Fruit fly (Drosophila melanogaster): ENCODE data around the gene CG32110.

The CG32110 gene

dm6 chr3L:12835511-12836479, 27.3 kb downstream of the CG32110 start (continued):
- TF ChIP-seq CG18764 (GFP tag; optimal IDR thresholded peaks at IDR 0.05) (no peak), HLH54F (GFP tag; optimal IDR thresholded peaks at IDR 0.05) (no peak), CHES-1-like (GFP tag; optimal IDR thresholded peaks at IDR 0.05) (no peak), ftz-f1 (GFP tag; optimal IDR thresholded peaks at IDR 0.05) (no peak), sim (GFP tag; IDR thresholded peaks at IDR 0.05) (no peak), CG8281 (tag; optimal IDR thresholded peaks at IDR 0.05) (no peak), pb (GFP tag; optimal IDR thresholded peaks at IDR 0.05) (no peak), H2.0 (GFP tag; IDR thresholded peaks at IDR 0.05) (no peak), ATbp (GFP tag; optimal IDR thresholded peaks at IDR 0.05) (peak; percentile 44), maf-S (GFP tag; optimal IDR thresholded peaks at IDR 0.05) (no peak), pho (GFP tag; optimal IDR thresholded peaks at IDR 0.05) (no peak), Fer3 (tag; optimal IDR thresholded peaks at IDR 0.05) (no peak), HmgD (GFP tag; optimal IDR thresholded peaks at IDR 0.05) (no peak), D (optimal IDR thresholded peaks at IDR 0.05) (no peak), D (GFP tag; optimal IDR thresholded peaks at IDR 0.05) (no peak), CG3163 (GFP tag; optimal IDR thresholded peaks at IDR 0.05) (no peak), peb (GFP tag; IDR thresholded peaks at IDR 0.05) (no peak), CG8290 (GFP tag; optimal IDR thresholded peaks at IDR 0.05) (no peak), CG8290 (tag; optimal IDR thresholded peaks at IDR 0.05) (peak in 1 of 2 experiments; percentile 71), CG14014 (GFP tag; IDR thresholded peaks at IDR 0.05) (no peak), CG2199 (GFP tag; IDR thresholded peaks at IDR 0.05) (peak; percentile 53; the same call in 1 of the 3 replicates), CG1647 (GFP tag; optimal IDR thresholded peaks at IDR 0.05) (no peak), bcd (GFP tag; optimal IDR thresholded peaks at IDR 0.05) (no peak), fd64A (GFP tag; optimal IDR thresholded peaks at IDR 0.05) (no peak), jigr1 (GFP tag; IDR thresholded peaks at IDR 0.05) (no peak), B-H2 (GFP tag; optimal IDR thresholded peaks at IDR 0.05) (no peak), CG3065 (GFP tag; optimal IDR thresholded peaks at IDR 0.05) (no peak), CG2875 (GFP tag; optimal IDR thresholded peaks at IDR 0.05) (no peak), nom (GFP tag; optimal IDR thresholded peaks at IDR 0.05) (no peak), CG3995 (GFP tag; optimal IDR thresholded peaks at IDR 0.05) (no peak), tio (GFP tag; optimal IDR thresholded peaks at IDR 0.05) (no peak), dpn (GFP tag; optimal IDR thresholded peaks at IDR 0.05) (no peak), Blimp-1 (GFP tag; optimal IDR thresholded peaks at IDR 0.05) (no peak), unpg (GFP tag; optimal IDR thresholded peaks at IDR 0.05) (no peak), klu (GFP tag; IDR thresholded peaks at IDR 0.05) (no peak), CG8765 (GFP tag; IDR thresholded peaks at IDR 0.05) (no peak), CG10274 (GFP tag; optimal IDR thresholded peaks at IDR 0.05) (no peak), Antp (GFP tag; optimal IDR thresholded peaks at IDR 0.05) (no peak), CoRest (tag; optimal IDR thresholded peaks at IDR 0.05) (no peak), Pdp1 (GFP tag; optimal IDR thresholded peaks at IDR 0.05) (no peak), Myb (GFP tag; optimal IDR thresholded peaks at IDR 0.05) (peak; percentile 85), CG11695 (GFP tag; IDR thresholded peaks at IDR 0.05) (no peak), cwo (GFP tag; optimal IDR thresholded peaks at IDR 0.05) (peak; percentile 9), CG18476 (GFP tag; optimal IDR thresholded peaks at IDR 0.05) (no peak), gfzf (GFP tag; optimal IDR thresholded peaks at IDR 0.05) (no peak), CG34422 (GFP tag; IDR thresholded peaks at IDR 0.05) (no peak), CG12071 (GFP tag; optimal IDR thresholded peaks at IDR 0.05) (peak; percentile 34), CG6854 (GFP tag; optimal IDR thresholded peaks at IDR 0.05) (peak; percentile 53), Xrp1 (GFP tag; IDR thresholded peaks at IDR 0.05) (no peak), sd (tag; optimal IDR thresholded peaks at IDR 0.05) (peak; percentile 76)

All from whole organism, embryonic.